Worm (Caenorhabditis elegans) whole organism, L4/young adult: Measurements from ENCODE around the gene nspa-8.
A peak's percentile ranks its signal among the peaks of the same experiment; 100 is the strongest.

Experiments used
- W03F9.2 ChIP-seq: fragments of 150-350 bp; optimal IDR thresholded peaks from 2 replicates; lab custom pipeline; 2014; ENCODE audit warnings: missing biosample characterization, missing genetic modification characterization
- dao-5 ChIP-seq: sonication (generic microtip); optimal IDR thresholded peaks from 2 replicates; lab custom pipeline; 2016; ENCODE audit warnings: missing genotype, missing genetic modification characterization, moderate library complexity, missing compliant biosample characterization
- him-1 ChIP-seq: sonication (generic microtip); optimal IDR thresholded peaks from 2 replicates; lab custom pipeline; 2016; ENCODE audit warnings: missing genotype, missing genetic modification reagents, missing genetic modification characterization, missing compliant biosample characterization

- TF ChIP-seq him-1 (peak; percentile 9), dao-5 (tag; lab: Kevin White, UChicago) (no peak), W03F9.2 (no peak)
Measured at ce11 chrV:14855626-14856025, 28.8 kb upstream of the nspa-8 start.
